Worm (Caenorhabditis elegans) whole organism, L1 larva: Measurements from ENCODE around the gene irld-64.

Experiments
- C16A3.4 ChIP-seq: fragments of 150-350 bp; optimal IDR thresholded peaks from 2 replicates; lab custom pipeline; 2014; ENCODE audit warnings: missing biosample characterization, missing genetic modification characterization
- C34B4.2 ChIP-seq: sonication (generic microtip); optimal IDR thresholded peaks from 2 replicates; lab custom pipeline; 2017; ENCODE audit warnings: mild to moderate bottlenecking, missing genetic modification characterization, missing compliant biosample characterization
- F16B12.6 ChIP-seq: fragments of 150-350 bp; optimal IDR thresholded peaks from 2 replicates; lab custom pipeline; 2014; ENCODE audit warnings: missing biosample characterization, missing genetic modification characterization
- Y116A8C.19 ChIP-seq: sonication (generic microtip); optimal IDR thresholded peaks from 2 replicates; lab custom pipeline; 2016; ENCODE audit warnings: missing compliant biosample characterization, missing genetic modification characterization, borderline replicate concordance
- aha-1 ChIP-seq: fragments of 150-350 bp; optimal IDR thresholded peaks from 2 replicates; lab custom pipeline; 2014; ENCODE audit warnings: missing biosample characterization, missing genetic modification characterization
- ceh-63 ChIP-seq: fragments of 200-800 bp; sonication (Bioruptor generic); optimal IDR thresholded peaks from 2 replicates; lab custom pipeline; 2018; ENCODE audit warnings: mild to moderate bottlenecking, missing genetic modification characterization, missing compliant biosample characterization
- ceh-8 ChIP-seq: fragments of 200-800 bp; sonication (Bioruptor generic); optimal IDR thresholded peaks from 2 replicates; lab custom pipeline; 2018; ENCODE audit warnings: mild to moderate bottlenecking, missing genetic modification characterization, moderate library complexity, missing compliant biosample characterization
- ceh-82 ChIP-seq, 3 experiments: fragments of 150-350 bp in 1 of 3; sonication (generic microtip) in 2 of 3; optimal IDR thresholded peaks; 2 replicates each; lab custom pipeline; 2014 to 2017; ENCODE audit warnings: missing biosample characterization in 3 of 3, missing genetic modification characterization in 3 of 3
- ceh-88 ChIP-seq: fragments of 200-800 bp; sonication (Bioruptor generic); IDR thresholded peaks from 2 replicates; pipeline ENCODE4 v1.3.6; 2022; ENCODE audit warnings: missing genetic modification characterization, missing compliant biosample characterization
- ces-1 ChIP-seq: fragments of 150-350 bp; optimal IDR thresholded peaks from 2 replicates; lab custom pipeline; 2014; ENCODE audit warnings: missing biosample characterization, missing genetic modification reagents, missing genetic modification characterization
- dsc-1 ChIP-seq: sonication (generic microtip); optimal IDR thresholded peaks from 2 replicates; lab custom pipeline; 2016; ENCODE audit warnings: mild to moderate bottlenecking, missing genetic modification characterization, missing compliant biosample characterization
- efl-3 ChIP-seq: fragments of 200-800 bp; sonication (Bioruptor generic); optimal IDR thresholded peaks from 2 replicates; lab custom pipeline; 2018; ENCODE audit warnings: mild to moderate bottlenecking, missing genetic modification characterization, missing compliant biosample characterization
- ets-5 ChIP-seq: fragments of 200-800 bp; sonication (Bioruptor generic); IDR thresholded peaks from 2 replicates; pipeline ENCODE4 v1.3.6; 2022; ENCODE audit warnings: missing genetic modification characterization, missing compliant biosample characterization
- fkh-8 ChIP-seq: sonication (generic microtip); optimal IDR thresholded peaks from 2 replicates; lab custom pipeline; 2016; ENCODE audit warnings: mild to moderate bottlenecking, missing genetic modification characterization, missing compliant biosample characterization
- fos-1 ChIP-seq: fragments of 150-350 bp; optimal IDR thresholded peaks from 2 replicates; lab custom pipeline; 2014; ENCODE audit warnings: missing biosample characterization, missing genetic modification characterization
- lin-13 ChIP-seq: fragments of 150-350 bp; optimal IDR thresholded peaks from 2 replicates; lab custom pipeline; 2014; ENCODE audit warnings: missing biosample characterization, missing genetic modification reagents, missing genetic modification characterization
- lin-35 ChIP-seq, 2 experiments: fragments of 150-350 bp; optimal IDR thresholded peaks; 2 replicates each; lab custom pipeline; 2014; ENCODE audit warnings: missing biosample characterization in 2 of 2, missing genetic modification characterization in 2 of 2, missing genetic modification reagents in 2 of 2
- lin-39 ChIP-seq: fragments of 150-350 bp; optimal IDR thresholded peaks from 2 replicates; lab custom pipeline; 2014; ENCODE audit warnings: missing biosample characterization, missing genetic modification reagents, missing genetic modification characterization
- lir-3 ChIP-seq: sonication (generic microtip); optimal IDR thresholded peaks from 2 replicates; lab custom pipeline; 2016; ENCODE audit warnings: mild to moderate bottlenecking, missing genetic modification characterization, moderate library complexity, missing compliant biosample characterization; ENCODE audit not compliant: poor library complexity
- mab-9 ChIP-seq: fragments of 200-800 bp; sonication (Bioruptor generic); IDR thresholded peaks from 2 replicates; pipeline ENCODE4 v1.3.6; 2022; ENCODE audit warnings: missing genetic modification reagents, missing genetic modification characterization, missing compliant biosample characterization
- mdl-1 ChIP-seq, 2 experiments: fragments of 150-350 bp; optimal IDR thresholded peaks; 2 replicates each; lab custom pipeline; 2014 to 2017; ENCODE audit warnings: missing biosample characterization in 2 of 2, missing genetic modification characterization in 2 of 2, inconsistent platforms in 1 of 2
- mef-2 ChIP-seq: fragments of 150-350 bp; optimal IDR thresholded peaks from 2 replicates; lab custom pipeline; 2014; ENCODE audit warnings: missing biosample characterization, missing genetic modification characterization
- mep-1 ChIP-seq: fragments of 150-350 bp; optimal IDR thresholded peaks from 2 replicates; lab custom pipeline; 2014; ENCODE audit warnings: missing biosample characterization, missing genetic modification characterization
- nhr-11 ChIP-seq: fragments of 150-350 bp; optimal IDR thresholded peaks from 2 replicates; lab custom pipeline; 2014; ENCODE audit warnings: missing biosample characterization, missing genetic modification characterization
- nhr-12 ChIP-seq: sonication (generic microtip); optimal IDR thresholded peaks from 2 replicates; lab custom pipeline; 2017; ENCODE audit warnings: missing biosample characterization, missing genetic modification characterization
- nhr-237 ChIP-seq: fragments of 150-350 bp; optimal IDR thresholded peaks from 2 replicates; lab custom pipeline; 2014; ENCODE audit warnings: missing biosample characterization, missing genetic modification characterization
- nhr-28 ChIP-seq: fragments of 150-350 bp; optimal IDR thresholded peaks from 2 replicates; lab custom pipeline; 2014; ENCODE audit warnings: missing biosample characterization, missing genetic modification characterization
- nhr-47 ChIP-seq: sonication (generic microtip); optimal IDR thresholded peaks from 2 replicates; lab custom pipeline; 2016; ENCODE audit warnings: mild to moderate bottlenecking, missing genetic modification characterization, moderate library complexity, missing compliant biosample characterization
- pax-3 ChIP-seq: fragments of 200-800 bp; sonication (Bioruptor generic); optimal IDR thresholded peaks from 2 replicates; lab custom pipeline; 2018; ENCODE audit warnings: mild to moderate bottlenecking, missing genetic modification characterization, moderate library complexity, missing compliant biosample characterization
- pqm-1 ChIP-seq: sonication (generic microtip); optimal IDR thresholded peaks from 3 replicates; lab custom pipeline; 2017; ENCODE audit warnings: missing biosample characterization, missing genetic modification characterization
- skn-1 ChIP-seq: fragments of 150-350 bp; optimal IDR thresholded peaks from 2 replicates; lab custom pipeline; 2014; ENCODE audit warnings: missing biosample characterization, missing genetic modification characterization
- snpc-4 ChIP-seq: fragments of 150-350 bp; optimal IDR thresholded peaks from 2 replicates; lab custom pipeline; 2014; ENCODE audit warnings: missing biosample characterization, missing genetic modification characterization
- sox-4 ChIP-seq: sonication (generic microtip); optimal IDR thresholded peaks from 2 replicates; lab custom pipeline; 2016; ENCODE audit warnings: missing genetic modification characterization, missing compliant biosample characterization
- sptf-1 ChIP-seq: fragments of 150-350 bp; optimal IDR thresholded peaks from 2 replicates; lab custom pipeline; 2014; ENCODE audit warnings: missing biosample characterization, missing genetic modification characterization
- tbx-2 ChIP-seq: sonication (generic microtip); optimal IDR thresholded peaks from 2 replicates; lab custom pipeline; 2016; ENCODE audit warnings: missing genetic modification characterization, missing compliant biosample characterization
- tlp-1 ChIP-seq: fragments of 150-350 bp; optimal IDR thresholded peaks from 2 replicates; lab custom pipeline; 2014; ENCODE audit warnings: missing biosample characterization, missing genetic modification characterization
- unc-30 ChIP-seq: sonication (generic microtip); optimal IDR thresholded peaks from 2 replicates; lab custom pipeline; 2017; ENCODE audit warnings: missing biosample characterization, missing genetic modification characterization
- unc-62 ChIP-seq: fragments of 150-350 bp; optimal IDR thresholded peaks from 2 replicates; lab custom pipeline; 2014; ENCODE audit warnings: missing biosample characterization, missing genetic modification reagents, missing genetic modification characterization
- unc-86 ChIP-seq: sonication (generic microtip); optimal IDR thresholded peaks from 2 replicates; lab custom pipeline; 2016; ENCODE audit warnings: missing genetic modification characterization, missing compliant biosample characterization
- unc-98 ChIP-seq: fragments of 200-800 bp; sonication (Bioruptor generic); IDR thresholded peaks from 2 replicates; pipeline ENCODE4 v1.3.6; 2022; ENCODE audit warnings: missing genetic modification characterization, missing compliant biosample characterization
- vab-15 ChIP-seq: sonication (generic microtip); optimal IDR thresholded peaks from 2 replicates; lab custom pipeline; 2017; ENCODE audit warnings: missing genotype, mild to moderate bottlenecking, missing genetic modification characterization, missing compliant biosample characterization
- xbp-1 ChIP-seq: sonication (generic microtip); optimal IDR thresholded peaks from 2 replicates; lab custom pipeline; 2016; ENCODE audit warnings: missing genetic modification characterization, missing compliant biosample characterization

irld-64 gene

DNA sequence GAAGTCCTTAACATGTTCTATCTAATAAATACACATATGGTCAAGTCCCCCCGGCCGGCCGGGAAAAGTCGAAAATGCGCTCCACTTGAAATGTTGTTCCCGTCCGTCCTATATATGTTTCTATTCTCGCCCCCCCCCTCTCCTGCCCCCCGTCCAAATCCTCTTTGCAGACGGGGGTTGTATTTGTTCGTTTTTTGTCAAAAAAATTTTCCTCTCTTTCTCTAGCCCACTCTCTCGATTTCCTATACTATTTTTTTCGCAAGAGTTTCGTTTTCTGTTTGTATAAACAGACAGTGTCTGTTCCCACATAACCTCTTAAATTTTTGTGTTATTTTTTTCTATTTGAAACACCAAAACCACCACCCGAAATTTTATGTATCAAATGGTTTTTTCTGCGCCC is 36.7 kb upstream of the irld-64 start (continued):
- TF ChIP-seq C16A3.4 (tag; lab: Kevin White, UChicago) (no peak), mep-1 (no peak), lin-39 (tag; lab: Kevin White, UChicago) (no peak), snpc-4 (tag; lab: Kevin White, UChicago) (no peak), xbp-1 (no peak), tlp-1 (no peak), ces-1 (no peak), aha-1 (no peak), ets-5 (GFP tag; lab: Robert Waterston, UW) (no peak), mdl-1 (tag; optimal IDR thresholded peaks at IDR 0.05; lab: Kevin White, UChicago) (no peak), skn-1 (tag; lab: Kevin White, UChicago) (no peak), unc-62 (GFP tag; lab: Kevin White, UChicago) (no peak), unc-30 (tag; lab: Kevin White, UChicago) (no peak), nhr-237 (tag; lab: Kevin White, UChicago) (no peak), dsc-1 (no peak), mef-2 (tag; lab: Kevin White, UChicago) (no peak), ceh-88 (GFP tag; lab: Robert Waterston, UW) (no peak), nhr-28 (tag; lab: Kevin White, UChicago) (no peak), nhr-11 (tag; lab: Kevin White, UChicago) (no peak), mab-9 (GFP tag; lab: Robert Waterston, UW) (no peak), pqm-1 (tag; lab: Kevin White, UChicago) (no peak), lin-35 (GFP tag; optimal IDR thresholded peaks at IDR 0.05; lab: Kevin White, UChicago) (no peak), lin-13 (GFP tag; lab: Kevin White, UChicago) (no peak), tbx-2 (peak; percentile 37), ceh-82 (tag; optimal IDR thresholded peaks at IDR 0.05; lab: Kevin White, UChicago) (no peak), lir-3 (tag; lab: Kevin White, UChicago) (no peak), efl-3 (no peak), C34B4.2 (no peak), Y116A8C.19 (tag; lab: Kevin White, UChicago) (no peak), sox-4 (tag; lab: Kevin White, UChicago) (no peak)

DNA sequence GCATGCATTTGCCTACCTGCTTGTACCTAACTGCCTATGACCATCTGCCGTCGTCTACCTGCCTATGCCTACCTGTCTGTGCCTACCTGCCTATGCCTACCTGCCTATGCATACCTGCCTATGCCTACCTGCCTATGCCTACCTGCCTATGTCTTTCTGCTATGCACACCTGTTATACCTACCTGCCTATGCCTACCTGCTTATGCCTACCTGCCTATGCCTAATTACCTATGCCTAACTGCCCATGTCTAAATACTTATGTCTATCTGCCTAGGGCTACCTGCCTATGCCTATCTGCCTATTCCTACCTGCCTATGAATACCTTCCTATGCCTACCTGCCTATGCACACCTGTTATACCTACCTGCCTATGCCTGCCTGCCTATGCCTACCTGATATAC is 36.0 kb upstream of the irld-64 start:
- TF ChIP-seq unc-86 (tag; lab: Kevin White, UChicago) (no peak), pqm-1 (tag; lab: Kevin White, UChicago) (no peak), ceh-63 (GFP tag; lab: Kevin White, UChicago) (no peak), ceh-8 (GFP tag; lab: Kevin White, UChicago) (no peak), unc-98 (GFP tag; lab: Robert Waterston, UW) (no peak), sptf-1 (no peak), tlp-1 (no peak), fos-1 (tag; lab: Kevin White, UChicago) (no peak), nhr-47 (no peak), C34B4.2 (no peak), vab-15 (no peak), pax-3 (tag; lab: Kevin White, UChicago) (no peak), fkh-8 (tag; lab: Kevin White, UChicago) (no peak), F16B12.6 (tag; lab: Kevin White, UChicago) (no peak), nhr-12 (tag; lab: Kevin White, UChicago) (no peak)
